Worm (Caenorhabditis elegans): ENCODE data around the gene F42A9.11.

ce11 chrIV:8638761-8639160 lies 11.3 kb downstream of the F42A9.11 start, which contains the start of gene F42A9.9:
- TF ChIP-seq flt-1 (GFP tag; IDR thresholded peaks at IDR 0.05) (no peak), ztf-29 (GFP tag; IDR thresholded peaks at IDR 0.05) (no peak), ztf-23 (GFP tag; IDR thresholded peaks at IDR 0.05) (no peak), tab-1 (GFP tag; IDR thresholded peaks at IDR 0.05) (no peak), cog-1 (tag; optimal IDR thresholded peaks at IDR 0.05) (no peak), med-1 (GFP tag; optimal IDR thresholded peaks at IDR 0.05; ENCODE audit: insufficient read depth) (no peak), T22C8.4 (GFP tag; IDR thresholded peaks at IDR 0.05) (no peak), klf-2 (GFP tag; conservative IDR thresholded peaks at IDR 0.05) (no peak)
